Worm (Caenorhabditis elegans): ENCODE measurements around the gene pqn-8.

- TF ChIP-seq pha-4 (tag; optimal IDR thresholded peaks at IDR 0.05) (no peak), nhr-28 (tag; optimal IDR thresholded peaks at IDR 0.05) (no peak), mab-5 (tag; optimal IDR thresholded peaks at IDR 0.05) (peak; percentile 7), ceh-43 (GFP tag; optimal IDR thresholded peaks at IDR 0.05) (no peak), nhr-12 (tag; optimal IDR thresholded peaks at IDR 0.05) (no peak), blmp-1 (tag; optimal IDR thresholded peaks at IDR 0.05) (no peak), nhr-237 (tag; optimal IDR thresholded peaks at IDR 0.05) (no peak), unc-39 (tag; optimal IDR thresholded peaks at IDR 0.05) (no peak)
Observed at ce11 chrIII:9986827-9987429, 10.9 kb downstream of the pqn-8 start, which contains the start of gene C05B5.12.

All from whole organism, mixed stage, embryonic.